Worm (Caenorhabditis elegans): ENCODE results near the gene F55C9.14.
"Not testable (repeated sequence)": the region's sequence is repeated elsewhere in the genome, so short reads cannot be mapped to it uniquely, and the experiment has no call there.

Gene F55C9.14

DNA sequence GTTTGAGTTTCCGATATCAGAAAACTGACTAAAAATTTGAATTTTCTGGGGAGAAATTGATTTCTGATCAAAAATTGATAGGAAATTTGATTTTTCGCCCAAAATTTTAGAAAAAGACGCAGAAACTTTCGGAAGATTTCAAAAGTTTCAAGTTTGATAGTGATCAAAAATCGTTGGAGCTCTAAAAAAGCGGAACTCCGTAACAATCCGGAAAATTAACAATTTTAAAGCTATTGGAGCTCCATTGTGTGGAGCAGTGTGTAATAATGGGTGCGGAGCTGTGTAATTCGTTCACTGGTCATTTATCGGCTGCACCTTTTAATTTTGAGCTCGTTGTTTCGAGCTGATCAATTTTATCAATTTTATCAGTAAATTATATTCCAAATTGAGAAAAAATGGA, 45.8 kb upstream of the F55C9.14 start, which contains the start of gene F21D9.4:
F21D9.4 (plus strand) TSS at position 301 of the 400 bp plus-strand sequence.
- TF ChIP-seq peb-1 (tag; optimal IDR thresholded peaks at IDR 0.05): no peak

ce11 chrV:19257653-19258052, 41.7 kb upstream of the F55C9.14 start, which contains the start of gene F21D9.3:
F21D9.3 (minus strand) TSS chrV:19257753.
- no peak for TF ChIP-seq ZK546.5 (tag; optimal IDR thresholded peaks at IDR 0.05)
- TF ChIP-seq sem-4 (tag; optimal IDR thresholded peaks at IDR 0.05): no peak
- TF ChIP-seq dmd-4 (tag; optimal IDR thresholded peaks at IDR 0.05): no peak
- no peak for TF ChIP-seq alr-1 (tag; optimal IDR thresholded peaks at IDR 0.05)
- no peak for TF ChIP-seq lin-13 (GFP tag; optimal IDR thresholded peaks at IDR 0.05)
- TF ChIP-seq egl-27 (tag; optimal IDR thresholded peaks at IDR 0.05): no peak
- TF ChIP-seq sma-9 (GFP tag; optimal IDR thresholded peaks at IDR 0.05): no peak
- no peak for TF ChIP-seq sma-9 (tag; optimal IDR thresholded peaks at IDR 0.05)
- no peak for TF ChIP-seq Y55F3AM.14 (GFP tag; optimal IDR thresholded peaks at IDR 0.05)
- no peak for TF ChIP-seq lin-11 (tag; optimal IDR thresholded peaks at IDR 0.05)
- no peak for TF ChIP-seq mbf-1 (tag; optimal IDR thresholded peaks at IDR 0.05)
- TF ChIP-seq nhr-12 (tag; optimal IDR thresholded peaks at IDR 0.05): no peak
- no peak for TF ChIP-seq blmp-1 (tag; optimal IDR thresholded peaks at IDR 0.05; ENCODE audit: insufficient read depth)
- TF ChIP-seq aly-2 (tag; optimal IDR thresholded peaks at IDR 0.05): no peak
- TF ChIP-seq ceh-82 (tag; optimal IDR thresholded peaks at IDR 0.05): no peak
- TF ChIP-seq unc-39 (tag; optimal IDR thresholded peaks at IDR 0.05): no peak
- no peak for TF ChIP-seq ceh-16 (tag; optimal IDR thresholded peaks at IDR 0.05)
- TF ChIP-seq nhr-11 (tag; optimal IDR thresholded peaks at IDR 0.05): no peak

DNA sequence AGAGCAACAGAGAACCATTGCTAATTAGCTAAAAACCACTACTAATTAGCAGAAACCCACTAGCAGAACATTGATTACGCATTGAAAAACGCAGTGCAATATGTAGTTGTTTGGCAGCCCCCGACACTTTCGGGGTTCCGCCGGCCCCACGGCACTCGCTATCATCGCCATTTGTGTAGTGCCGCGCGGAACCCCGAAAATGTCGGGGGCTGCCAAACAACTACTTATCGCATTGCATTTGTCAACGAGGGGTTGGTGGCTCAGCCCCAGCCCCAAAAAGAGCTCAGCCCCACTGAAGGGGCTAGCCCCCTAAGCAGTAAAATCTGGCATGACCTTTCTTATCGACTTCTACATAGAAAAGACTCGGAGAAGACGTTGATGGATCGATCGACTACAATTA, 40.0 kb upstream of the F55C9.14 start:
- TF ChIP-seq mab-5 (tag; optimal IDR thresholded peaks at IDR 0.05): no peak
- TF ChIP-seq nhr-10 (tag; optimal IDR thresholded peaks at IDR 0.05): no peak
- TF ChIP-seq lin-11 (tag; optimal IDR thresholded peaks at IDR 0.05): no peak

DNA sequence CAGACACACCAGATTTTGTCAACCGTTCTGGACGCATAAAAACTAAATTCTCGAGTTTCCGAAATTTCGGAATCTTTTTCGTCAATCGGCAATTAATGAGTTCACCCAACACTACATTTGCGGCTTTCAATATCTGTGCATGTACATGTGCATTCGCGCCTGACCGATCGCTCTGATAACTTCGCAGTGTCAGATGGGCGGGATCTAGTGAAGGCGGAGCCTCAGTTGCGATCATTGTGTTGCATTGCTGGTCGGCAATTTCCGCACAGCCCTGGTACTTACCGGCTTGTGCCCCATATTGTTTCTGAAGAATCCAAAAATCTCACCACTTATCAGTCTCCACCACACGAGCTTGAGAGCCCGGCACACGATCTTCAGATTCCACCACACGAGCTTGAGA, 38.7 kb upstream of the F55C9.14 start:
- TF ChIP-seq ztf-4 (tag; optimal IDR thresholded peaks at IDR 0.05) (no peak), nhr-11 (tag; optimal IDR thresholded peaks at IDR 0.05) (no peak), snpc-4 (tag; optimal IDR thresholded peaks at IDR 0.05) (no peak), mdl-1 (tag; optimal IDR thresholded peaks at IDR 0.05) (no peak), zag-1 (tag; optimal IDR thresholded peaks at IDR 0.05) (no peak), aly-2 (tag; optimal IDR thresholded peaks at IDR 0.05) (no peak), nhr-237 (tag; optimal IDR thresholded peaks at IDR 0.05) (no peak), nhr-23 (tag; optimal IDR thresholded peaks at IDR 0.05) (no peak), lin-13 (GFP tag; optimal IDR thresholded peaks at IDR 0.05) (no peak)

ce11 chrV:19262349-19262748, 37.0 kb upstream of the F55C9.14 start, which contains the start of gene F21D9.2:
F21D9.2 (minus strand) TSS chrV:19262449.
- TF ChIP-seq R02D3.7 (tag; optimal IDR thresholded peaks at IDR 0.05): no peak
- TF ChIP-seq nhr-12 (tag; optimal IDR thresholded peaks at IDR 0.05): no peak
- TF ChIP-seq ceh-16 (tag; optimal IDR thresholded peaks at IDR 0.05): no peak
- TF ChIP-seq blmp-1 (tag; optimal IDR thresholded peaks at IDR 0.05; ENCODE audit: insufficient read depth): no peak
- TF ChIP-seq nhr-21 (tag; optimal IDR thresholded peaks at IDR 0.05): no peak
- no peak for TF ChIP-seq ceh-82 (tag; optimal IDR thresholded peaks at IDR 0.05)
- no peak for TF ChIP-seq peb-1 (tag; optimal IDR thresholded peaks at IDR 0.05)
- no peak for TF ChIP-seq gmeb-1 (tag; optimal IDR thresholded peaks at IDR 0.05)
- TF ChIP-seq zag-1 (tag; optimal IDR thresholded peaks at IDR 0.05): no peak
- TF ChIP-seq unc-39 (tag; optimal IDR thresholded peaks at IDR 0.05): no peak
- no peak for TF ChIP-seq unc-55 (GFP tag; optimal IDR thresholded peaks at IDR 0.05)
- no peak for TF ChIP-seq ztf-11 (tag; optimal IDR thresholded peaks at IDR 0.05)
- no peak for TF ChIP-seq nhr-77 (tag; optimal IDR thresholded peaks at IDR 0.05)
- no peak for TF ChIP-seq nhr-6 (tag; optimal IDR thresholded peaks at IDR 0.05)
- no peak for TF ChIP-seq sem-4 (tag; optimal IDR thresholded peaks at IDR 0.05)

- not testable (repeated sequence) for TF ChIP-seq lsy-2, nhr-11, aly-2 (tag; optimal IDR thresholded peaks at IDR 0.05)
Measured at ce11 chrV:19264148-19264547, 35.2 kb upstream of the F55C9.14 start, which contains the start of gene F21D9.1. F21D9.1 (plus strand) TSS chrV:19264448.

Data from whole organism, L2 larva.